Worm (Caenorhabditis elegans) whole organism, late embryonic: ENCODE measurements around the gene srm-2.
"Not testable (repeated sequence)": the region's sequence is repeated elsewhere in the genome, so short reads cannot be mapped to it uniquely, and the experiment has no call there.

Experiments
- C08G9.2 ChIP-seq: sonication (generic microtip); optimal IDR thresholded peaks from 2 replicates; lab custom pipeline; 2016; ENCODE audit warnings: mild to moderate bottlenecking, missing genetic modification characterization, moderate library complexity, missing compliant biosample characterization
- C38D4.7 ChIP-seq: fragments of 200-800 bp; sonication (Bioruptor generic); optimal IDR thresholded peaks from 2 replicates; lab custom pipeline; 2018; ENCODE audit warnings: mild to moderate bottlenecking, missing genetic modification characterization, moderate library complexity, missing compliant biosample characterization
- Y22D7AL.16 ChIP-seq: sonication (generic microtip); optimal IDR thresholded peaks from 2 replicates; lab custom pipeline; 2016; ENCODE audit warnings: missing genetic modification characterization, missing compliant biosample characterization
- ceh-19 ChIP-seq: fragments of 200-800 bp; sonication (Bioruptor generic); optimal IDR thresholded peaks from 2 replicates; lab custom pipeline; 2018; ENCODE audit warnings: mild to moderate bottlenecking, missing genetic modification characterization, missing compliant biosample characterization
- ceh-2 ChIP-seq: sonication (generic microtip); optimal IDR thresholded peaks from 2 replicates; lab custom pipeline; 2016; ENCODE audit warnings: missing genotype, missing genetic modification characterization, missing compliant biosample characterization
- ceh-24 ChIP-seq: sonication (generic microtip); optimal IDR thresholded peaks from 2 replicates; lab custom pipeline; 2016; ENCODE audit warnings: mild to moderate bottlenecking, missing genetic modification characterization, missing compliant biosample characterization
- ceh-31 ChIP-seq: sonication (generic microtip); optimal IDR thresholded peaks from 2 replicates; lab custom pipeline; 2016; ENCODE audit warnings: missing genetic modification characterization, missing compliant biosample characterization
- ceh-34 ChIP-seq: sonication (generic microtip); optimal IDR thresholded peaks from 2 replicates; lab custom pipeline; 2016; ENCODE audit warnings: mild to moderate bottlenecking, missing genetic modification characterization, missing compliant biosample characterization
- ceh-45 ChIP-seq: fragments of 200-800 bp; sonication (Bioruptor generic); IDR thresholded peaks from 2 replicates; pipeline ENCODE4 v1.3.6; 2022; ENCODE audit warnings: missing genetic modification reagents, missing genetic modification characterization, missing compliant biosample characterization
- ceh-6 ChIP-seq: fragments of 200-800 bp; sonication (Bioruptor generic); optimal IDR thresholded peaks from 2 replicates; lab custom pipeline; 2018; ENCODE audit warnings: mild to moderate bottlenecking, missing genetic modification characterization, missing compliant biosample characterization
- ceh-9 ChIP-seq: sonication (generic microtip); optimal IDR thresholded peaks from 2 replicates; lab custom pipeline; 2016; ENCODE audit warnings: mild to moderate bottlenecking, missing genetic modification characterization, inconsistent platforms, missing compliant biosample characterization
- dmd-4 ChIP-seq: sonication (generic microtip); optimal IDR thresholded peaks from 2 replicates; lab custom pipeline; 2016; ENCODE audit warnings: borderline replicate concordance, missing genetic modification characterization, missing compliant biosample characterization
- dve-1 ChIP-seq: sonication (generic microtip); optimal IDR thresholded peaks from 2 replicates; lab custom pipeline; 2017; ENCODE audit warnings: antibody characterized with exemption, mild to moderate bottlenecking, missing genetic modification characterization, missing compliant biosample characterization
- elt-4 ChIP-seq: sonication (generic microtip); optimal IDR thresholded peaks from 2 replicates; lab custom pipeline; 2016; ENCODE audit warnings: missing genetic modification characterization, missing compliant biosample characterization
- ets-4 ChIP-seq: sonication (generic microtip); optimal IDR thresholded peaks from 2 replicates; lab custom pipeline; 2016; ENCODE audit warnings: missing genetic modification characterization, missing compliant biosample characterization
- gmeb-2 ChIP-seq: sonication (generic microtip); optimal IDR thresholded peaks from 2 replicates; lab custom pipeline; 2016; ENCODE audit warnings: missing genetic modification characterization, inconsistent platforms, missing compliant biosample characterization
- hlh-13 ChIP-seq: fragments of 200-800 bp; sonication (Bioruptor generic); optimal IDR thresholded peaks from 2 replicates; lab custom pipeline; 2018; ENCODE audit warnings: mild to moderate bottlenecking, missing genetic modification characterization, missing compliant biosample characterization
- hlh-8 ChIP-seq: sonication (generic microtip); optimal IDR thresholded peaks from 2 replicates; lab custom pipeline; 2016; ENCODE audit warnings: missing genotype, missing genetic modification characterization, missing compliant biosample characterization
- lim-6 ChIP-seq: sonication (generic microtip); optimal IDR thresholded peaks from 2 replicates; lab custom pipeline; 2016; ENCODE audit warnings: missing genetic modification characterization, missing compliant biosample characterization
- nfya-1 ChIP-seq: sonication (generic microtip); optimal IDR thresholded peaks from 2 replicates; lab custom pipeline; 2017; ENCODE audit warnings: missing genetic modification characterization, mild to moderate bottlenecking, missing compliant biosample characterization, antibody characterized with exemption, moderate library complexity
- odd-2 ChIP-seq: sonication (generic microtip); optimal IDR thresholded peaks from 2 replicates; lab custom pipeline; 2017; ENCODE audit warnings: antibody characterized with exemption, mild to moderate bottlenecking, missing genetic modification characterization, missing compliant biosample characterization
- pha-2 ChIP-seq: sonication (generic microtip); optimal IDR thresholded peaks from 2 replicates; lab custom pipeline; 2017; ENCODE audit warnings: mild to moderate bottlenecking, missing genetic modification characterization, missing compliant biosample characterization
- pqm-1 ChIP-seq: sonication (generic microtip); optimal IDR thresholded peaks from 2 replicates; lab custom pipeline; 2016; ENCODE audit warnings: missing genetic modification characterization, missing compliant biosample characterization
- pros-1 ChIP-seq: fragments of 150-350 bp; optimal IDR thresholded peaks from 2 replicates; lab custom pipeline; 2014; ENCODE audit warnings: missing biosample characterization, missing genetic modification reagents, missing genetic modification characterization
- ref-2 ChIP-seq: sonication (generic microtip); optimal IDR thresholded peaks from 2 replicates; lab custom pipeline; 2016; ENCODE audit warnings: missing genetic modification characterization, missing compliant biosample characterization
- sdc-2 ChIP-seq: sonication (generic microtip); optimal IDR thresholded peaks from 2 replicates; lab custom pipeline; 2016; ENCODE audit warnings: missing genotype, missing genetic modification characterization, missing compliant biosample characterization
- syd-9 ChIP-seq: sonication (generic microtip); optimal IDR thresholded peaks from 2 replicates; lab custom pipeline; 2016; ENCODE audit warnings: mild to moderate bottlenecking, missing genetic modification characterization, moderate library complexity, missing compliant biosample characterization
- tbx-7 ChIP-seq: sonication (generic microtip); optimal IDR thresholded peaks from 2 replicates; lab custom pipeline; 2016; ENCODE audit warnings: missing genotype, missing genetic modification characterization, missing compliant biosample characterization
- ttx-3 ChIP-seq: sonication (generic microtip); optimal IDR thresholded peaks from 2 replicates; lab custom pipeline; 2016; ENCODE audit warnings: missing genetic modification reagents, missing genetic modification characterization, missing compliant biosample characterization
- unc-3 ChIP-seq, 2 experiments: fragments of 200-800 bp in 1 of 2; sonication (Bioruptor generic) in 1 of 2; sonication (generic microtip) in 1 of 2; conservative IDR thresholded peaks in 1 of 2; optimal IDR thresholded peaks in 1 of 2; 2 replicates each; pipeline versions ENCODE4 v1.3.6 to Lab custom; 2016 to 2022; ENCODE audit warnings: missing compliant biosample characterization in 2 of 2, missing genetic modification characterization in 2 of 2, missing genetic modification reagents in 1 of 2
- unc-55 ChIP-seq: sonication (generic microtip); optimal IDR thresholded peaks from 2 replicates; lab custom pipeline; 2017; ENCODE audit warnings: missing biosample characterization, missing genetic modification reagents, missing genetic modification characterization
- zip-5 ChIP-seq: sonication (generic microtip); optimal IDR thresholded peaks from 2 replicates; lab custom pipeline; 2016; ENCODE audit warnings: missing genetic modification characterization, missing compliant biosample characterization

Gene srm-2

DNA sequence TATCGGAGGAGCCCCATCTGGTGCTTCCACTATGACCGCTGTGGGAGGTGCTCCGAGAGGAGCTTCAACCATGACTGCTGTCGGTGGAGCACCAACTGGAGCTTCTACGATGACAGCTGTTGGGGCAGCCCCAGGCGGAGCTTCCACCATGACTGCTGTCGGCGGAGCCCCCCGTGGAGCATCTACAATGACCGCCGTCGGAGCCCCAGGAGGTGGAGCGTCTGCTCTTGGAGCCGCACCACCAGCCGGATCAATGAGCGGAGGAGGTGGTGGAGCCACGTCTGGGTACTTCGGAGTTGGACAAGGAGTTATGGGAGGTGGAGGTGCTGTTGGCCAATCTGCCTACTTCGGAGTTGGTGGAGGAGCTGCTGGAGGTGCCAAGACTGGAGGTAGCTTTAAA is 11.5 kb upstream of the srm-2 start:
- TF ChIP-seq zip-5 (tag; lab: Kevin White, UChicago) = no peak
- no peak for TF ChIP-seq ceh-45
- peak; percentile 4 for TF ChIP-seq ref-2 (tag; lab: Kevin White, UChicago)
- no peak for TF ChIP-seq pros-1 (tag; lab: Kevin White, UChicago)

- TF ChIP-seq syd-9 (tag; lab: Kevin White, UChicago) = no peak
- TF ChIP-seq odd-2 (tag; lab: Kevin White, UChicago) = no peak
- TF ChIP-seq ets-4 (tag; lab: Kevin White, UChicago) = no peak
- no peak for TF ChIP-seq ceh-34 (tag; lab: Kevin White, UChicago)
- no peak for TF ChIP-seq unc-55 (GFP tag; lab: Kevin White, UChicago)
- no peak for TF ChIP-seq elt-4 (tag; lab: Kevin White, UChicago)
- no peak for TF ChIP-seq ceh-9 (tag; lab: Kevin White, UChicago)
- TF ChIP-seq ceh-19 (GFP tag; lab: Kevin White, UChicago) = no peak
- TF ChIP-seq pqm-1 (tag; lab: Kevin White, UChicago) = no peak
- no peak for TF ChIP-seq C08G9.2 (tag; lab: Kevin White, UChicago)
- no peak for TF ChIP-seq hlh-8 (tag; lab: Kevin White, UChicago)
- TF ChIP-seq, all 69 proteins: peak for 0
Measured at ce11 chrIV:5002448-5002847, 6.0 kb upstream of the srm-2 start, which contains the start of gene pes-1. Gene pes-1, plus strand, starts transcription at chrIV:5002748.

ce11 chrIV:5005154-5005553 is 3.3 kb upstream of the srm-2 start:
- TF ChIP-seq ceh-6 (GFP tag; lab: Kevin White, UChicago) (no peak), ceh-24 (tag; lab: Kevin White, UChicago) (no peak), odd-2 (tag; lab: Kevin White, UChicago) (no peak), dmd-4 (no peak), hlh-13 (GFP tag; lab: Kevin White, UChicago) (no peak), ttx-3 (no peak), pha-2 (tag; lab: Kevin White, UChicago) (no peak), Y22D7AL.16 (tag; lab: Kevin White, UChicago) (no peak), lim-6 (tag; lab: Kevin White, UChicago) (no peak), ceh-31 (no peak), tbx-7 (tag; lab: Kevin White, UChicago) (no peak), nfya-1 (tag; lab: Kevin White, UChicago) (no peak), ceh-45 (no peak), dve-1 (tag; lab: Kevin White, UChicago) (no peak), sdc-2 (tag; lab: Kevin White, UChicago) (no peak)
- TF ChIP-seq, all 69 proteins: peak for 0

DNA sequence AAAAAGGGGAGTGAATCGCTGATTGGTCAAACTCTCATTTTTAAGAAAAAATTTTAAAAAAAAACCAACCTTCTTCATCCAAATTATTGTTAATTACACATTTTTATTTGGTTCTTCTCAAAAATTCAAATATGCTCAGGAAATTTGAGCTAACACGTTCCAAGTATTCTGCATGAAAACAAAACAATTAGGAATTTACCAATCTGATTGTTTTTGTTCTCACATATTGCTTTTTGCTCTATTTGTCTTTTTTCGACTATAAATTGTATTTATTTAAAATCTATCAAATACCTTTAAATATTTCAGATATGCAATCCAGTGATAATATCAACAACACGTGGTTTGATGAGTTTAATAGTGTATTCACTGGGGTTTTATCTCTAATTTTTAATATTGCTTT is 3.8 kb downstream of the srm-2 start, which contains the start of gene srm-1:
Gene srm-1, plus strand, starts transcription at position 301 of the 400 bp plus-strand sequence.
- TF ChIP-seq Y22D7AL.16 (tag; lab: Kevin White, UChicago) = no peak
- TF ChIP-seq unc-3 (GFP tag; conservative IDR thresholded peaks at IDR 0.05; lab: Robert Waterston, UW) = no peak
- no peak for TF ChIP-seq unc-3 (tag; optimal IDR thresholded peaks at IDR 0.05; lab: Kevin White, UChicago)
- TF ChIP-seq syd-9 (tag; lab: Kevin White, UChicago) = no peak
- no peak for TF ChIP-seq ets-4 (tag; lab: Kevin White, UChicago)
- TF ChIP-seq gmeb-2 (tag; lab: Kevin White, UChicago) = no peak
- TF ChIP-seq ceh-6 (GFP tag; lab: Kevin White, UChicago) = no peak

- TF ChIP-seq ceh-6 (GFP tag; lab: Kevin White, UChicago); ceh-31; C08G9.2 (tag; lab: Kevin White, UChicago): not testable (repeated sequence)
Measured at ce11 chrIV:5016461-5016860, 8.0 kb downstream of the srm-2 start, which contains the start of gene ssq-4. Gene ssq-4, plus strand, starts transcription at chrIV:5016479.

- not testable (repeated sequence) for TF ChIP-seq ceh-2 (tag; lab: Kevin White, UChicago); tbx-7 (tag; lab: Kevin White, UChicago); C38D4.7 (GFP tag; lab: Kevin White, UChicago)
Measured at ce11 chrIV:5017075-5017474, 8.6 kb downstream of the srm-2 start, which contains the start of gene T28H11.7. Gene T28H11.7, minus strand, starts transcription at chrIV:5017175.
